Fruit fly (Drosophila melanogaster) Kc167 (cell line): ENCODE data around the gene CG12237.

ENCODE experiments used
- Myc ChIP-seq: fragments of >200 bp; optimal IDR thresholded peaks from 2 replicates; lab custom pipeline; 2017; ENCODE audit warnings: missing external identifiers
- h ChIP-seq: fragments of >200 bp; optimal IDR thresholded peaks from 3 replicates; lab custom pipeline; 2018; ENCODE audit warnings: missing external identifiers
- psq ChIP-seq: fragments of >200 bp; optimal IDR thresholded peaks from 2 replicates; lab custom pipeline; 2017; ENCODE audit warnings: missing external identifiers

DNA sequence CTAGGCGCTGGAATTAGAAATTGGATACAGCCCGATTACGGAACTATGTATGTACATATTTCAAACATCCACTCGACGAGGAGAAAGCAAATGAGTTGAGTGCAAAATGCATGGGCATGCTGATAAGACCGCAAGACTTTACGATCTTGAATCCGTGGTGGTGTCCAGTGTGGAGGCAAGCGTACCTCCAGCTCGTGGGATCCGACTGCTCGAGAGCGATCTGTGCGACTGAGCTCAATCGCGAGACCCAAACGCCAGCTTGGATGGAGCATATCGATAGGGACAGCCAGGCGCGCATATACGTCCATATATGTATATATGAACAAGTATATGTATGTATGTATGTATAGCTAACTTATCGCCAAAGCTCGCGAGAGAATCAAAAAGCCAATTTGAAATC is 33.0 kb upstream of the CG12237 start, which contains the start of gene et:
- no peak for TF ChIP-seq Myc
- no peak for TF ChIP-seq h (lab: Kevin White, UChicago)
- TF ChIP-seq psq (lab: Kevin White, UChicago): no peak
